Worm (Caenorhabditis elegans): ENCODE measurements around the gene fkh-9.
A peak's percentile ranks its signal among the peaks of the same experiment; 100 is the strongest.

Gene fkh-9

DNA sequence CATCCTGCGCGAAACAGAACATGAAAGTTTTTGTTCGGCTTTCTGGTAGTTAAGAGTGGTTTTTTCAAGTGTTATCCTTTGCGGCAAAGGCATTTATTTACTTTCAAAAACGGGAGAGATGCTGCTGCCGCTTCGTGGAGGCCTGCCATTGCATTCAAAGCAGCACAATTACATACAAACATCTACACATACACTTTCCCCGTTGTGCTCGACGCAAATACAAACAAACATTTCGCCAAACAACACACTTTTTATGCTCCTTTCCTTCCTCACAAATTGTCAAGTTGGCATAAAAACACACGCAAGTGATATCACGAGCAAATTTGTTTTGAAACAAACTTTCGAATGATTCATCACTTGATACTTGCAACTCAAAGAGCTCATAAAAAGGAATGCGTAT is 591 bp downstream of the fkh-9 start:
- TF ChIP-seq dmd-4 (tag; optimal IDR thresholded peaks at IDR 0.05; ENCODE audit: borderline replicate concordance) (peak; percentile 8), ztf-16 (tag; optimal IDR thresholded peaks at IDR 0.05) (no peak)

DNA sequence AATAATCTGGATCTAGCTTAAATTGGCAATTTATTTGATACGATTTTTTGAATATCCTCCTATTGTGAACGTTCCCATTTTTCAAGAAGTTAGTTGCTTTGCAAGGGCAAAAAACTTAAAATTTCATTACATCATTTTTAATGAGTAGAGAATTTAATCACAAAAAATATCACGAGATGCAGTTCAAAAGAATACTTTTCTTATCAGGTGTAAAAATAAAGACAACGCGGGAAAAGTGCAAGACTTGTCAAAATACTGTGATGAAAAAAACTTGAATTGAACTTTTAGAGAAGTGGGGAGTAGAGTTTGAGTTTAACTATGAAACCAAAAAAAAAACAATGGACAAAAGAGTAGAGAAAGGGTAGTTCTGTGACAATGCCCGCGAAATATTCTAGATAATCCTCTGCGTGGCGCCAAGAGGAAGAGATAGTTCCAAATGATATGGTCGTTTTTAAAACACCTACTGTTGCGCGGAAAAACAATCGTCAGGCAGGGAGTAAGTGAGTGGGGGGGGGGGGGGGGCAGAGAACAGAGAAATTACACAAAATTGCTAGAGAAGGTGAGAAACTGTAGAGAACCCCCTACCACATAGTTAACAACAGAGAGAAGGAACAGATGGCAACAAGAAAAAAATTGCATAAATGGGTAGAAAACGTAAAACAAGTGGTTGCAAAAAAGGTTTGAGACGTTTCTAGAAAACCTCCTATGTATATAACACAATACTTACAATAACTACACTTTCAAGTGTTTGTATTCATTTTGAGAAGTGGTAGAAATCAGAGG is 1.7 kb downstream of the fkh-9 start:
- TF ChIP-seq unc-86 (tag; optimal IDR thresholded peaks at IDR 0.05) (no peak), elt-4 (tag; optimal IDR thresholded peaks at IDR 0.05) (no peak), K02D7.2 (tag; optimal IDR thresholded peaks at IDR 0.05) (no peak)

DNA sequence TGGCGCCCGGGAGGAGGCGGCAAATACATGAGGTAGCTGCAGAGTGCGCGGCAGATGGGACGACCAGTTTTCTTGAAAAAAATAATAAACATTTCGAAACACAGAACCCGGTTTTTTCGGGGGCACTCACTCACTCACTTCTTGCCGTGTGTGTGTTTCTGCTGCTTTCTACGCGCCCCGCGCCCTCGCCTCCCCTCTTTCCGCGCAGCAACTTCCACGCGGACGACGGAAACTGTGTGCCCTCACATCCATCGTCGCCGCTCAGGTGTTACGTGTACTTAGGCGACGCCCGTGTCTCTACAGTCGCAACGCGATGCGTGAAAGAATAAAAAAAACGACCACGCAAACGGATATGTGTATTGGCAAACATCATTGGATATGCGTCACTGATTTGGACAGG is 2.3 kb downstream of the fkh-9 start:
- no peak for TF ChIP-seq mec-3 (tag; optimal IDR thresholded peaks at IDR 0.05; ENCODE audit: borderline replicate concordance)
- peak; percentile 46 for TF ChIP-seq hlh-6 (tag; optimal IDR thresholded peaks at IDR 0.05)
- peak; percentile 8 for TF ChIP-seq F13H6.1 (tag; optimal IDR thresholded peaks at IDR 0.05)
- peak; percentile 22 for TF ChIP-seq ceh-14 (tag; optimal IDR thresholded peaks at IDR 0.05)
- no peak for TF ChIP-seq ceh-18 (tag; optimal IDR thresholded peaks at IDR 0.05)
- peak; percentile 55 for TF ChIP-seq ets-4 (tag; optimal IDR thresholded peaks at IDR 0.05)

DNA sequence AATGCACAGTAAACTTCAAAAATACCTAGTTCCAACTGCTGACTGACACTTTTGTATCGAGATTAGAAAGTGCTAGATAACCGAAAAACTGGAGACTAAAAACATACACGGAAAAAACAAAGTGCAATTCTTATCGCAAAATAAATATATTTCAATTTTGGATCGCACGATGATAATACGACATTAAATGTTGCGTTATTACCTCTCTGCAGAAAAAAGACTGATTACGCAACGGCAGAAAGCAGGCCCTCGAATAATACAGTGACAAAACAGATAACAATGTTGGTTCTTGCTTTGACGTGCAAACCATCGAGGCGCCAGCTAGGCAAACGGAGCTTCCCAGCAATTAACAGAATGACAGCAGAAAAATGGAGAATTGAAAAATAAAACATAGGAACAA is 2.9 kb downstream of the fkh-9 start:
- TF ChIP-seq ttx-3 (tag; optimal IDR thresholded peaks at IDR 0.05) (no peak), elt-2 (tag; optimal IDR thresholded peaks at IDR 0.05) (peak; percentile 91)

DNA sequence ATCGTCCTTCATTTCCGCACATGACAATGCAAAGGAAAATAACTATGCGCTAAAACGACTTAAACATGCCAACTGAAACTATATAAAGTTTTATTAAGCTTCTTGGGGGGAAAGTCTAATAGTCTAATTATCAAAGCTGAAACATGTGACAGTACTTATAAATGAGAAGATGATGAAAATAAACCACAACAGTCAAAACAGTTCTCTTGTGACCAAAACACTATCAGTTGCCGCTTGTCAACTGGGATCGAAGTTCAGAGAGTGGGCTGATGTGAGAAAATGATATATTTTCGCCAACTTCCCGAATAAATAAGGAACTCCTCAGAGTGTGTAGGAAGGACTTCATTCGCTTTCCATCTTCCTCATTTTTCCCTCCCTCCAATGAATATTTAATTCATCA is 4.7 kb downstream of the fkh-9 start:
- TF ChIP-seq sdc-2 (tag; optimal IDR thresholded peaks at IDR 0.05): no peak
- TF ChIP-seq hlh-30 (tag; optimal IDR thresholded peaks at IDR 0.05; ENCODE audit: insufficient read depth): no peak
- no peak for TF ChIP-seq gmeb-2 (tag; optimal IDR thresholded peaks at IDR 0.05)
- TF ChIP-seq syd-9 (tag; optimal IDR thresholded peaks at IDR 0.05): no peak
- no peak for TF ChIP-seq eyg-1 (tag; optimal IDR thresholded peaks at IDR 0.05)
- TF ChIP-seq pat-9 (tag; optimal IDR thresholded peaks at IDR 0.05): no peak
- no peak for TF ChIP-seq hlh-13 (GFP tag; optimal IDR thresholded peaks at IDR 0.05)
- TF ChIP-seq fkh-10 (GFP tag; optimal IDR thresholded peaks at IDR 0.05): no peak
- TF ChIP-seq F13H6.1 (tag; optimal IDR thresholded peaks at IDR 0.05): no peak
- TF ChIP-seq dve-1 (tag; optimal IDR thresholded peaks at IDR 0.05): no peak
- no peak for TF ChIP-seq pax-1 (tag; optimal IDR thresholded peaks at IDR 0.05)
- no peak for TF ChIP-seq nhr-11 (tag; optimal IDR thresholded peaks at IDR 0.05)
- TF ChIP-seq ref-2 (tag; optimal IDR thresholded peaks at IDR 0.05): no peak
- TF ChIP-seq odd-2 (tag; optimal IDR thresholded peaks at IDR 0.05): no peak
- no peak for TF ChIP-seq C08G9.2 (tag; optimal IDR thresholded peaks at IDR 0.05)
- no peak for TF ChIP-seq hlh-15 (tag; optimal IDR thresholded peaks at IDR 0.05)
- no peak for TF ChIP-seq tbx-7 (tag; optimal IDR thresholded peaks at IDR 0.05)
- TF ChIP-seq sox-4 (tag; optimal IDR thresholded peaks at IDR 0.05): no peak

DNA sequence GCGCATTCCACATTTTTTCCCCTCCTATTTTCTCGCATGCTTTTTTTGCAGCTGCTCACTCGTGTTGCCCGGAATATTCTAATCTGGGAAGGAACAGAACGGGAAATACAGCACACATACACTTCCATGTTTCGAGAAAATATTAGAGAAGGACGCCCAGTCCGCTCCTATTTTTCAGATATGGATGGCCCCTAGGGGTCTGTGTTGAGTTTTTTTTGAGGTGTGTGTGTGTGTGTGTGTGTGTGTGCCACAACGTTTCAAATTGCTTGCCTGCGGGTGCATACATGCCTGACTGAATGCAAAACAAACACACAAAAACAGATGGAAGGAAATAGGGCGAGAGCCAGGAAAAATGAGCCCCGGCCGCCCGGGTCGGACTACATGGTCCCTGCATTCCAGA is 5.2 kb downstream of the fkh-9 start:
- TF ChIP-seq nhr-232 (tag; optimal IDR thresholded peaks at IDR 0.05): no peak

DNA sequence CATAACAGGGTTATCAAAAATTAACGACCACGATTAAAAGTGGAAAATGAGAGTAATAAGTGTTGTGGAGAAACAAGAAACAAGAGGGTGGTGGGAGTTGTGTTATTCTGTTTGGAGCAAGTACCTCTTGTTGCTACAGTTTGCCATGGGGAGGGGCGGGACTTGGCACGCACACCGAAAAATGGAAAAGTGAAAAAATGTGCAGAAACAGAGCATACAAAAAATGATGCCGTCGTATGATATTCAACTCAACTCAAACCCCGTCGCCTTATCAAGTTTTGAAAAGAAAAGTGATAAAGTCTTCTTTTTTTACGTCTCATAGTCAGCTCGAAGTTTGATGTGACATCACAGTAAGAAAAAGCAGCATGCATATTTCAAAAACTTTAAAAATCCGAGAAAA is 6.1 kb downstream of the fkh-9 start:
- TF ChIP-seq unc-42 (tag; optimal IDR thresholded peaks at IDR 0.05) (no peak), C08G9.2 (tag; optimal IDR thresholded peaks at IDR 0.05) (no peak), pha-2 (tag; optimal IDR thresholded peaks at IDR 0.05) (no peak), pha-4 (tag; optimal IDR thresholded peaks at IDR 0.05) (no peak), ceh-9 (tag; optimal IDR thresholded peaks at IDR 0.05) (no peak), pat-9 (tag; optimal IDR thresholded peaks at IDR 0.05) (no peak), sox-2 (GFP tag; IDR thresholded peaks at IDR 0.05) (no peak), unc-86 (tag; optimal IDR thresholded peaks at IDR 0.05) (no peak), lin-11 (tag; optimal IDR thresholded peaks at IDR 0.05) (no peak), elt-2 (tag; optimal IDR thresholded peaks at IDR 0.05) (no peak), madf-2 (tag; optimal IDR thresholded peaks at IDR 0.05) (no peak), K09A11.1 (tag; optimal IDR thresholded peaks at IDR 0.05; ENCODE audit: insufficient read depth) (no peak), ceh-24 (tag; optimal IDR thresholded peaks at IDR 0.05) (no peak), ceh-6 (GFP tag; optimal IDR thresholded peaks at IDR 0.05) (no peak), odd-2 (tag; optimal IDR thresholded peaks at IDR 0.05) (no peak), ref-2 (tag; optimal IDR thresholded peaks at IDR 0.05) (no peak)

Data from whole organism, late embryonic.